Fruit fly (Drosophila melanogaster) whole organism, embryonic: Measurements from ENCODE around the gene synr.

Experiments
- Atf-2 ChIP-seq: fragments of 200-800 bp; sonication (Bioruptor generic); optimal IDR thresholded peaks from 2 replicates; lab custom pipeline; 2016; ENCODE audit warnings: missing biosample characterization, missing genetic modification characterization
- Bdp1 ChIP-seq: fragments of 200-800 bp; sonication (Bioruptor generic); optimal IDR thresholded peaks from 3 replicates; lab custom pipeline; 2016; ENCODE audit warnings: missing biosample characterization, missing genetic modification characterization
- Bgb ChIP-seq: fragments of 200-800 bp; sonication (Bioruptor generic); IDR thresholded peaks from 2 replicates; pipeline ENCODE4 v1.3.6; 2022; ENCODE audit warnings: missing biosample characterization, missing genetic modification characterization; ENCODE audit not compliant: partially characterized antibody
- CG10267 ChIP-seq: fragments of 200-800 bp; sonication (Bioruptor generic); optimal IDR thresholded peaks from 2 replicates; lab custom pipeline; 2018; ENCODE audit warnings: missing biosample characterization, mild to moderate bottlenecking, missing genetic modification characterization, moderate library complexity
- CG10543 ChIP-seq: fragments of 200-800 bp; sonication (Bioruptor generic); optimal IDR thresholded peaks from 3 replicates; lab custom pipeline; 2017; ENCODE audit warnings: missing biosample characterization, mild to moderate bottlenecking, missing genetic modification characterization, moderate library complexity
- CG1233 ChIP-seq: fragments of 200-800 bp; sonication (Bioruptor generic); optimal IDR thresholded peaks from 4 replicates; lab custom pipeline; 2018; ENCODE audit warnings: missing biosample characterization, mild to moderate bottlenecking, missing genetic modification characterization
- CG14860 ChIP-seq: fragments of 200-800 bp; sonication (Bioruptor generic); IDR thresholded peaks from 3 replicates; pipeline ENCODE4 v1.3.6; 2022; ENCODE audit warnings: missing biosample characterization, missing genetic modification characterization; ENCODE audit not compliant: partially characterized antibody
- CG15696 ChIP-seq: fragments of 200-800 bp; sonication (Bioruptor generic); optimal IDR thresholded peaks from 2 replicates; lab custom pipeline; 2019; ENCODE audit warnings: missing biosample characterization, mild to moderate bottlenecking, missing genetic modification characterization, moderate library complexity
- CG16779 ChIP-seq: fragments of 200-800 bp; sonication (Bioruptor generic); IDR thresholded peaks from 2 replicates; pipeline ENCODE4 v1.3.6; 2022; ENCODE audit warnings: missing biosample characterization, missing genetic modification characterization
- CG17361 ChIP-seq: fragments of 200-800 bp; sonication (Bioruptor generic); IDR thresholded peaks from 3 replicates; pipeline ENCODE4 v1.3.6; 2022; ENCODE audit warnings: missing biosample characterization, missing genetic modification characterization
- CG17829 ChIP-seq: fragments of 200-800 bp; optimal IDR thresholded peaks from 2 replicates; lab custom pipeline; 2019; ENCODE audit warnings: missing biosample characterization, mild to moderate bottlenecking, missing genetic modification characterization, moderate library complexity
- CG18262 ChIP-seq: fragments of 200-800 bp; optimal IDR thresholded peaks from 3 replicates; lab custom pipeline; 2019; ENCODE audit warnings: missing biosample characterization, mild to moderate bottlenecking, missing genetic modification characterization, moderate library complexity
- CG18476 ChIP-seq: fragments of 200-800 bp; sonication (Bioruptor generic); optimal IDR thresholded peaks from 2 replicates; lab custom pipeline; 2016; ENCODE audit warnings: missing biosample characterization, mild to moderate bottlenecking, missing genetic modification characterization
- CG2120 ChIP-seq: fragments of 200-800 bp; sonication (Bioruptor generic); optimal IDR thresholded peaks from 3 replicates; lab custom pipeline; 2016; ENCODE audit warnings: missing biosample characterization, missing genetic modification characterization
- CG2678 ChIP-seq: fragments of 200-800 bp; sonication (Bioruptor generic); optimal IDR thresholded peaks from 3 replicates; lab custom pipeline; 2019; ENCODE audit warnings: missing biosample characterization, mild to moderate bottlenecking, missing genetic modification characterization, moderate library complexity
- CG2889 ChIP-seq: fragments of 200-800 bp; sonication (Bioruptor generic); IDR thresholded peaks from 3 replicates; pipeline ENCODE4 v1.3.6; 2022; ENCODE audit warnings: missing biosample characterization, missing genetic modification characterization
- CG31224 ChIP-seq: fragments of 200-800 bp; sonication (Bioruptor generic); IDR thresholded peaks from 2 replicates; pipeline ENCODE4 v1.3.6; 2022; ENCODE audit warnings: missing biosample characterization, missing genetic modification characterization
- CG31365 ChIP-seq: fragments of 200-800 bp; sonication (Bioruptor generic); optimal IDR thresholded peaks from 2 replicates; lab custom pipeline; 2018; ENCODE audit warnings: missing biosample characterization, mild to moderate bottlenecking, missing genetic modification characterization
- CG3407 ChIP-seq: fragments of 200-800 bp; sonication (Bioruptor generic); optimal IDR thresholded peaks from 2 replicates; lab custom pipeline; 2018; ENCODE audit warnings: missing biosample characterization, mild to moderate bottlenecking, missing genetic modification characterization
- CG34376 ChIP-seq: fragments of 200-800 bp; sonication (Bioruptor generic); optimal IDR thresholded peaks from 2 replicates; lab custom pipeline; 2018; ENCODE audit warnings: missing biosample characterization, mild to moderate bottlenecking, missing genetic modification characterization
- CG4360 ChIP-seq: fragments of 200-800 bp; sonication (Bioruptor generic); IDR thresholded peaks from 2 replicates; pipeline ENCODE4 v1.3.6; 2022; ENCODE audit warnings: missing biosample characterization, missing genetic modification characterization
- CG4820 ChIP-seq: fragments of 200-800 bp; sonication (Bioruptor generic); optimal IDR thresholded peaks from 3 replicates; lab custom pipeline; 2016; ENCODE audit warnings: missing biosample characterization, missing genetic modification characterization
- CG6689 ChIP-seq: fragments of 200-800 bp; sonication (Bioruptor generic); IDR thresholded peaks from 2 replicates; pipeline ENCODE4 v1.3.6; 2022; ENCODE audit warnings: missing biosample characterization, missing genetic modification characterization
- CG6765 ChIP-seq: fragments of 200-800 bp; sonication (Bioruptor generic); optimal IDR thresholded peaks from 3 replicates; lab custom pipeline; 2017; ENCODE audit warnings: missing biosample characterization, mild to moderate bottlenecking, missing genetic modification characterization
- CG7786 ChIP-seq: fragments of 200-800 bp; sonication (Bioruptor generic); optimal IDR thresholded peaks from 2 replicates; lab custom pipeline; 2016; ENCODE audit warnings: missing biosample characterization, missing genetic modification characterization
- D ChIP-seq, 2 experiments: fragments of 200-800 bp in 1 of 2; fragments of >200 bp in 1 of 2; sonication (Bioruptor generic) in 1 of 2; optimal IDR thresholded peaks; 2 replicates in 1 of 2; 3 replicates in 1 of 2; lab custom pipeline; 2017; ENCODE audit warnings: mild to moderate bottlenecking in 1 of 2, missing biosample characterization in 1 of 2, missing genetic modification characterization in 1 of 2, missing genetic modification reagents in 1 of 2
- Doc2 ChIP-seq: fragments of 200-800 bp; sonication (Bioruptor generic); IDR thresholded peaks from 2 replicates; pipeline ENCODE4 v1.3.6; 2022; ENCODE audit warnings: missing biosample characterization, missing genetic modification characterization
- Fer3 ChIP-seq: fragments of 200-800 bp; sonication (Bioruptor generic); optimal IDR thresholded peaks from 2 replicates; lab custom pipeline; 2018; ENCODE audit warnings: missing biosample characterization, mild to moderate bottlenecking, missing genetic modification characterization, moderate library complexity
- Hr78 ChIP-seq, 2 experiments: fragments of 200-800 bp in 1 of 2; fragments of >200 bp in 1 of 2; sonication (Bioruptor generic) in 1 of 2; optimal IDR thresholded peaks; 2 replicates each; lab custom pipeline; 2017 to 2019; ENCODE audit warnings: missing biosample characterization in 2 of 2, missing genetic modification characterization in 2 of 2, mild to moderate bottlenecking in 1 of 2, moderate library complexity in 1 of 2
- MESR4 ChIP-seq: fragments of 200-800 bp; sonication (Bioruptor generic); optimal IDR thresholded peaks from 2 replicates; lab custom pipeline; 2018; ENCODE audit warnings: missing biosample characterization, mild to moderate bottlenecking, missing genetic modification characterization, moderate library complexity
- Max ChIP-seq: fragments of 200-800 bp; sonication (Bioruptor generic); optimal IDR thresholded peaks from 2 replicates; lab custom pipeline; 2016; ENCODE audit warnings: missing biosample characterization, mild to moderate bottlenecking, missing genetic modification characterization
- NK7.1 ChIP-seq: fragments of 200-800 bp; sonication (Bioruptor generic); optimal IDR thresholded peaks from 3 replicates; lab custom pipeline; 2016; ENCODE audit warnings: missing biosample characterization, missing genetic modification characterization
- Ravus ChIP-seq: fragments of 200-800 bp; sonication (Bioruptor generic); IDR thresholded peaks from 2 replicates; pipeline ENCODE4 v1.3.6; 2022; ENCODE audit warnings: missing biosample characterization, missing genetic modification characterization
- ase ChIP-seq: fragments of 200-800 bp; sonication (Bioruptor generic); IDR thresholded peaks from 3 replicates; pipeline ENCODE4 v1.3.6; 2022; ENCODE audit warnings: missing biosample characterization, missing genetic modification characterization
- dpn ChIP-seq, 2 experiments: fragments of 200-800 bp; sonication (Bioruptor generic); optimal IDR thresholded peaks; 3 replicates each; lab custom pipeline; 2016; ENCODE audit warnings: missing biosample characterization in 2 of 2, missing genetic modification characterization in 2 of 2
- eyg ChIP-seq: fragments of 200-800 bp; sonication (Bioruptor generic); optimal IDR thresholded peaks from 3 replicates; lab custom pipeline; 2016; ENCODE audit warnings: missing biosample characterization, missing genetic modification characterization
- gro ChIP-seq: fragments of 200-800 bp; sonication (Bioruptor generic); optimal IDR thresholded peaks from 2 replicates; lab custom pipeline; 2016; ENCODE audit warnings: missing biosample characterization, missing genetic modification characterization
- ind ChIP-seq: fragments of 200-800 bp; sonication (Bioruptor generic); optimal IDR thresholded peaks from 3 replicates; lab custom pipeline; 2016; ENCODE audit warnings: missing biosample characterization, missing genetic modification characterization
- kah ChIP-seq: fragments of 200-800 bp; sonication (Bioruptor generic); optimal IDR thresholded peaks from 2 replicates; lab custom pipeline; 2018; ENCODE audit warnings: missing biosample characterization, mild to moderate bottlenecking, missing genetic modification characterization
- kni ChIP-seq: fragments of 200-800 bp; sonication (Bioruptor generic); optimal IDR thresholded peaks from 3 replicates; lab custom pipeline; 2017; ENCODE audit warnings: mild to moderate bottlenecking, missing biosample characterization, missing genetic modification reagents, missing genetic modification characterization
- odd ChIP-seq: fragments of 200-800 bp; sonication (Bioruptor generic); optimal IDR thresholded peaks from 2 replicates; lab custom pipeline; 2017; ENCODE audit warnings: missing biosample characterization, mild to moderate bottlenecking, missing genetic modification characterization
- p53 ChIP-seq: fragments of 200-800 bp; sonication (Bioruptor generic); optimal IDR thresholded peaks from 2 replicates; lab custom pipeline; 2016; ENCODE audit warnings: missing biosample characterization, missing genetic modification characterization
- slp2 ChIP-seq: fragments of 200-800 bp; sonication (Bioruptor generic); optimal IDR thresholded peaks from 2 replicates; lab custom pipeline; 2016; ENCODE audit warnings: missing biosample characterization, missing genetic modification characterization
- stc ChIP-seq: fragments of 200-800 bp; sonication (Bioruptor generic); IDR thresholded peaks from 2 replicates; pipeline ENCODE4 v1.3.6; 2022; ENCODE audit warnings: missing biosample characterization, missing genetic modification characterization
- stwl ChIP-seq: fragments of 200-800 bp; sonication (Bioruptor generic); optimal IDR thresholded peaks from 3 replicates; lab custom pipeline; 2018; ENCODE audit warnings: missing biosample characterization, mild to moderate bottlenecking, missing genetic modification characterization, moderate library complexity
- tap ChIP-seq: fragments of 200-800 bp; optimal IDR thresholded peaks from 3 replicates; lab custom pipeline; 2019; ENCODE audit warnings: missing biosample characterization, mild to moderate bottlenecking, missing genetic modification characterization, moderate library complexity
- twi ChIP-seq: fragments of 200-800 bp; optimal IDR thresholded peaks from 2 replicates; lab custom pipeline; 2019; ENCODE audit warnings: missing biosample characterization, mild to moderate bottlenecking, missing genetic modification characterization, moderate library complexity
- unpg ChIP-seq: fragments of 200-800 bp; sonication (Bioruptor generic); optimal IDR thresholded peaks from 3 replicates; lab custom pipeline; 2018; ENCODE audit warnings: missing biosample characterization, mild to moderate bottlenecking, missing genetic modification characterization, moderate library complexity
- wor ChIP-seq: fragments of 200-800 bp; sonication (Bioruptor generic); IDR thresholded peaks from 2 replicates; pipeline ENCODE4 v1.3.6; 2022; ENCODE audit warnings: missing biosample characterization, missing genetic modification characterization

synr gene

DNA sequence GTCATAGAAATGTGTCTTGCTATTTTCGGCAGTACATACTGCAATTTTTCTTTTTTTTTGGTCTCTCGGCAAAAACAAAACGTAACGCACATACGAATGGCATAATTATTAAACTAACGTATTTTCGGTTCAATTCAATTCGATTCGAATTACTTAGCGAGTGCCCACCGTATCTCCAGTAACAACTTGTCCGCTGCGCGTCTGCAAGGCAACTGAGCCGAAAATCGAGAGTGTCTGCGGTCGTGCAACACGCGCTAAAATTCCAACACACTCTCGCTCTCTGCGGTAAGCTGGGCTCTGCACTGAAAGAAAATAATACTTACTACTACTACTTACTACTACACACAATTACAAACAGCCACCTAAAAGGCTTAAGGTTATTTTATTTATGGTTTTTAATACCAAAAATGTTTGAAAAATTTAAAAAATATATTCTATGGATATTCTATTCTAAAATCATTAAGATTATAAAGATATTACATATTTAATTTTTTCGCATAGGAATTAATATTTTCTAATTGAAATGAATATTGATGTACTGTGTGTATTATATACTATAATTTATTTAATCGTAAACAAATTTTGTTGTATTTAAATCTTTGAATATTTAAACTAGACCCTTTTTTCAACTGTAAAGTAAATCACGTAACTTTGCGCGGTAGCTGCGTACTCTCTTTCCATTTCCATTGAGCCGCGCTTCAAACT lies 35.8 kb upstream of the synr start, which contains the start of gene snsl (continued):
- TF ChIP-seq CG10267 = peak; percentile 72
- TF ChIP-seq unpg (GFP tag; lab: Kevin White, UChicago) = peak; percentile 52
- no peak for TF ChIP-seq Doc2 (GFP tag; lab: Robert Waterston, UW)
- TF ChIP-seq ind = peak; percentile 0
- TF ChIP-seq dpn (GFP tag; optimal IDR thresholded peaks at IDR 0.05; lab: Kevin White, UChicago) = peak in 1 of 2 experiments; percentile 52
- 0 out of 2 replicates have a peak, but pooled peaks have one; percentile 31 for TF ChIP-seq CG31224 (GFP tag; lab: Robert Waterston, UW)
- TF ChIP-seq CG14860 (GFP tag; lab: Robert Waterston, UW) = no peak
- TF ChIP-seq CG18476 (GFP tag; lab: Kevin White, UChicago) = peak; percentile 2
- 0 out of 3 replicates have a peak, but pooled peaks have one; percentile 27 for TF ChIP-seq CG2889 (GFP tag; lab: Robert Waterston, UW)
- peak in 1 of 2 experiments; percentile 58 for TF ChIP-seq Hr78 (GFP tag; optimal IDR thresholded peaks at IDR 0.05; lab: Kevin White, UChicago)
- no peak for TF ChIP-seq CG10543 (GFP tag; lab: Kevin White, UChicago)
- peak; percentile 53 for TF ChIP-seq CG6689 (GFP tag; lab: Robert Waterston, UW)
- no peak for TF ChIP-seq p53 (GFP tag; lab: Kevin White, UChicago)
- TF ChIP-seq odd (GFP tag; lab: Kevin White, UChicago) = peak; percentile 66
- peak; percentile 88 for TF ChIP-seq CG2678
- TF ChIP-seq stwl = no peak
- peak; percentile 85 for TF ChIP-seq CG18262 (tag; lab: Kevin White, UChicago)
- TF ChIP-seq ase (GFP tag; lab: Robert Waterston, UW) = peak; percentile 41; the same call in 1 of the 3 replicates
- no peak for TF ChIP-seq CG34376 (GFP tag; lab: Kevin White, UChicago)
- no peak for TF ChIP-seq CG7786 (GFP tag; lab: Kevin White, UChicago)
- TF ChIP-seq Bdp1 = no peak
- TF ChIP-seq eyg (GFP tag; lab: Kevin White, UChicago) = no peak
- TF ChIP-seq CG15696 (tag; lab: Kevin White, UChicago) = peak; percentile 10
- peak; percentile 27 for TF ChIP-seq CG4820 (GFP tag; lab: Kevin White, UChicago)
- TF ChIP-seq CG2120 (GFP tag; lab: Kevin White, UChicago) = peak; percentile 7
- no peak for TF ChIP-seq CG31365 (tag; lab: Kevin White, UChicago)
- no peak for TF ChIP-seq D (optimal IDR thresholded peaks at IDR 0.05; lab: Kevin White, UChicago)
- peak; percentile 36 for TF ChIP-seq D (GFP tag; optimal IDR thresholded peaks at IDR 0.05; lab: Kevin White, UChicago)
- no peak for TF ChIP-seq Bgb (GFP tag; lab: Robert Waterston, UW)
- TF ChIP-seq Ravus = no peak
- peak; percentile 16 for TF ChIP-seq CG1233 (GFP tag; lab: Kevin White, UChicago)
- TF ChIP-seq MESR4 = no peak
- no peak for TF ChIP-seq kni (GFP tag; lab: Kevin White, UChicago)
- TF ChIP-seq CG17829 = peak; percentile 75
- no peak for TF ChIP-seq CG4360 (GFP tag; lab: Robert Waterston, UW)
- TF ChIP-seq Max = no peak
- peak; percentile 47 for TF ChIP-seq twi (tag; lab: Kevin White, UChicago)
- no peak for TF ChIP-seq CG3407 (GFP tag; lab: Kevin White, UChicago)
- TF ChIP-seq CG6765 (GFP tag; lab: Kevin White, UChicago) = peak; percentile 3
- no peak for TF ChIP-seq gro (GFP tag; lab: Kevin White, UChicago)
- 0 out of 2 replicates have a peak, but pooled peaks have one; percentile 47 for TF ChIP-seq stc (GFP tag; lab: Robert Waterston, UW)
- TF ChIP-seq wor (GFP tag; lab: Robert Waterston, UW) = no peak
- TF ChIP-seq CG17361 (GFP tag; lab: Robert Waterston, UW) = peak; percentile 93
- TF ChIP-seq tap (tag; lab: Kevin White, UChicago) = peak; percentile 64
- no peak for TF ChIP-seq NK7.1
- TF ChIP-seq CG16779 (GFP tag; lab: Robert Waterston, UW) = no peak
- no peak for TF ChIP-seq Atf-2 (GFP tag; lab: Kevin White, UChicago)
- peak; percentile 13 for TF ChIP-seq Fer3 (tag; lab: Kevin White, UChicago)
- peak; percentile 43 for TF ChIP-seq kah (GFP tag; lab: Kevin White, UChicago)
- TF ChIP-seq slp2 = no peak
